Worm (Caenorhabditis elegans) whole organism, L4 larva: Measurements from ENCODE around the gene T20B12.4.

ENCODE experiments used
- Y105C5A.15 ChIP-seq: fragments of 200-800 bp; sonication (Bioruptor generic); IDR thresholded peaks from 2 replicates; pipeline ENCODE4 v1.3.6; 2022; ENCODE audit warnings: missing genetic modification characterization, missing compliant biosample characterization
- aly-2 ChIP-seq: sonication (generic microtip); optimal IDR thresholded peaks from 2 replicates; lab custom pipeline; 2018; ENCODE audit warnings: missing biosample characterization, missing genetic modification characterization
- lin-13 ChIP-seq: fragments of 150-350 bp; optimal IDR thresholded peaks from 2 replicates; lab custom pipeline; 2014; ENCODE audit warnings: missing biosample characterization, missing genetic modification reagents, missing genetic modification characterization
- nhr-25 ChIP-seq: sonication (generic microtip); optimal IDR thresholded peaks from 2 replicates; lab custom pipeline; 2017; ENCODE audit warnings: missing genetic modification characterization, mild to moderate bottlenecking, missing compliant biosample characterization, antibody characterized with exemption, moderate library complexity, borderline replicate concordance; ENCODE audit not compliant: insufficient read depth
- nhr-6 ChIP-seq: fragments of 150-350 bp; optimal IDR thresholded peaks from 2 replicates; lab custom pipeline; 2014; ENCODE audit warnings: missing biosample characterization, missing genetic modification characterization
- pqm-1 ChIP-seq: sonication (generic microtip); optimal IDR thresholded peaks from 2 replicates; lab custom pipeline; 2017; ENCODE audit warnings: missing biosample characterization, missing genetic modification characterization
- unc-130 ChIP-seq: sonication (generic microtip); optimal IDR thresholded peaks from 2 replicates; lab custom pipeline; 2016; ENCODE audit warnings: missing genetic modification reagents, missing genetic modification characterization, missing compliant biosample characterization
- unc-62 ChIP-seq, 3 experiments: fragments of 150-350 bp in 1 of 3; sonication (generic microtip); optimal IDR thresholded peaks in 2 of 3; peaks in 1 of 3; 1 replicate in 1 of 3; 2 replicates in 2 of 3; lab custom pipeline; 2014 to 2017; ENCODE audit warnings: missing biosample characterization in 3 of 3, missing genetic modification characterization in 3 of 3, missing genetic modification reagents in 3 of 3, missing genotype in 1 of 3
- zip-2 ChIP-seq: fragments of 150-350 bp; optimal IDR thresholded peaks from 2 replicates; lab custom pipeline; 2014; ENCODE audit warnings: missing biosample characterization, missing genetic modification characterization

DNA sequence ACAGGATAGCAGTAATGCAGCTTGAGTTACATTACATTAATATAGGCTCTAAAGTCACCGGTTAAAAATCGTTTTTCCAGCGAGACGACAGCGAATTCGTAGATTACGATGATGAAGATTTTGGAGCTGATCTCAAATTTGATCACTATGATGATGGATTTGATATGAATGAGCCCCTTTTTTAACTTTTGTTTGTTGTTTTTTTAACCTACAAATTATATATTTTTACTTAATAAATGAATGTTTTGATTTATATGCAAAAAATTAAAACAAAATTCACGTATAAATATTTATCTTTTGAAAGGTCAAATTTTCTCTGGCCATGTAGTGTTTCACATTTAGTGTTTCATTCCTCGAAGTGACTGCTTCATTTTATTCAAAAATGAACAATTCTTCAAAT is 24.1 kb upstream of the T20B12.4 start, which contains the start of gene F08F8.6:
- TF ChIP-seq Y105C5A.15 (GFP tag; lab: Robert Waterston, UW), result no peak
- TF ChIP-seq lin-13 (GFP tag; lab: Kevin White, UChicago), result no peak
- no peak for TF ChIP-seq pqm-1 (tag; lab: Kevin White, UChicago)
- no peak for TF ChIP-seq nhr-25
- TF ChIP-seq unc-62 (GFP tag; optimal IDR thresholded peaks at IDR 0.05 in 1 of 2; lab: Kevin White, UChicago), result no peak
- no peak for TF ChIP-seq unc-62 (tag; optimal IDR thresholded peaks at IDR 0.05; lab: Kevin White, UChicago)
- TF ChIP-seq aly-2 (tag; lab: Kevin White, UChicago), result no peak
- TF ChIP-seq nhr-6 (tag; lab: Kevin White, UChicago), result no peak
- no peak for TF ChIP-seq zip-2
- TF ChIP-seq unc-130 (GFP tag; lab: Kevin White, UChicago), result no peak
